Fruit fly (Drosophila melanogaster): ENCODE data around the gene Antp.

DNA sequence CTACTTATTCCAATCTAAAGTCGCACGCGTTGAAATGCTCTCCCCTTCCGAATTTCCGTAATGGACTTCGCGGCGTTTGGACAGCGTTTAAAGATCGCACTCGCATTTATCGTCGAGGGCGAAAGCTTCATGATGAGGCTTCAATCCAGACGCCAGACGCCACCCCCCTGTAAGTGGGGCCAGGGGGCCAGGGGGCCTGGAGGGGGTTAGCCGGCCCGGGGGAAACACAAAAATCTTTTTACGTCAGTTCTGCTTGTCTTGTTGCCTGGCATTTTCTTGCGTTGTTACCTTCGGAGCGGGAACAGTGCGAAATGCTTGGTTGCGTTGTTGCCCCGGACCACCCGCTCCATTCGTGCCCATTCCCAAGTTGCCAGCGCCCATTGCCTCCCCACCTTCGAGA is 38.3 kb downstream of the Antp start:
- TF ChIP-seq Sin3A (optimal IDR thresholded peaks at IDR 0.05) (no peak), psq (optimal IDR thresholded peaks at IDR 0.05) (no peak)

Data from Kc167 (cell line).